Worm (Caenorhabditis elegans) whole organism, L1 larva: ENCODE measurements around the gene F33E11.2.

ENCODE experiments used
- C04F5.9 ChIP-seq: sonication (generic microtip); optimal IDR thresholded peaks from 2 replicates; lab custom pipeline; 2016; ENCODE audit warnings: missing genetic modification characterization, missing compliant biosample characterization
- C16A3.4 ChIP-seq: fragments of 150-350 bp; optimal IDR thresholded peaks from 2 replicates; lab custom pipeline; 2014; ENCODE audit warnings: missing biosample characterization, missing genetic modification characterization
- Y116A8C.19 ChIP-seq: sonication (generic microtip); optimal IDR thresholded peaks from 2 replicates; lab custom pipeline; 2016; ENCODE audit warnings: missing compliant biosample characterization, missing genetic modification characterization, borderline replicate concordance
- aha-1 ChIP-seq: fragments of 150-350 bp; optimal IDR thresholded peaks from 2 replicates; lab custom pipeline; 2014; ENCODE audit warnings: missing biosample characterization, missing genetic modification characterization
- ama-1 ChIP-seq: fragments of 150-350 bp; optimal IDR thresholded peaks from 2 replicates; lab custom pipeline; 2014
- blmp-1 ChIP-seq: fragments of 150-350 bp; optimal IDR thresholded peaks from 2 replicates; lab custom pipeline; 2014; ENCODE audit warnings: missing biosample characterization, missing genetic modification characterization
- ceh-63 ChIP-seq: fragments of 200-800 bp; sonication (Bioruptor generic); optimal IDR thresholded peaks from 2 replicates; lab custom pipeline; 2018; ENCODE audit warnings: mild to moderate bottlenecking, missing genetic modification characterization, missing compliant biosample characterization
- ceh-8 ChIP-seq: fragments of 200-800 bp; sonication (Bioruptor generic); optimal IDR thresholded peaks from 2 replicates; lab custom pipeline; 2018; ENCODE audit warnings: mild to moderate bottlenecking, missing genetic modification characterization, moderate library complexity, missing compliant biosample characterization
- ceh-82 ChIP-seq, 3 experiments: fragments of 150-350 bp in 1 of 3; sonication (generic microtip) in 2 of 3; optimal IDR thresholded peaks; 2 replicates each; lab custom pipeline; 2014 to 2017; ENCODE audit warnings: missing biosample characterization in 3 of 3, missing genetic modification characterization in 3 of 3
- ceh-90 ChIP-seq: sonication (generic microtip); optimal IDR thresholded peaks from 2 replicates; lab custom pipeline; 2016; ENCODE audit warnings: missing genetic modification characterization, missing compliant biosample characterization
- dsc-1 ChIP-seq: sonication (generic microtip); optimal IDR thresholded peaks from 2 replicates; lab custom pipeline; 2016; ENCODE audit warnings: mild to moderate bottlenecking, missing genetic modification characterization, missing compliant biosample characterization
- efl-1 ChIP-seq, 4 experiments: fragments of 150-350 bp; optimal IDR thresholded peaks in 3 of 4; peaks in 1 of 4; 1 replicate in 1 of 4; 2 replicates in 3 of 4; lab custom pipeline; 2014; ENCODE audit warnings: missing biosample characterization in 2 of 4, missing genetic modification characterization in 2 of 4, missing genetic modification reagents in 2 of 4
- egl-13 ChIP-seq: sonication (generic microtip); optimal IDR thresholded peaks from 2 replicates; lab custom pipeline; 2016; ENCODE audit warnings: missing genotype, missing genetic modification reagents, missing genetic modification characterization, missing compliant biosample characterization
- elt-3 ChIP-seq, 6 experiments: fragments of 150-350 bp in 1 of 6; sonication (generic microtip); optimal IDR thresholded peaks; 2 replicates each; lab custom pipeline; 2017 to 2018; ENCODE audit warnings: missing biosample characterization in 6 of 6, missing genetic modification characterization in 6 of 6, inconsistent platforms in 1 of 6
- ets-5 ChIP-seq: fragments of 200-800 bp; sonication (Bioruptor generic); IDR thresholded peaks from 2 replicates; pipeline ENCODE4 v1.3.6; 2022; ENCODE audit warnings: missing genetic modification characterization, missing compliant biosample characterization
- fkh-10 ChIP-seq: sonication (generic microtip); optimal IDR thresholded peaks from 2 replicates; lab custom pipeline; 2017; ENCODE audit warnings: missing biosample characterization, missing genetic modification reagents, missing genetic modification characterization
- fkh-8 ChIP-seq: sonication (generic microtip); optimal IDR thresholded peaks from 2 replicates; lab custom pipeline; 2016; ENCODE audit warnings: mild to moderate bottlenecking, missing genetic modification characterization, missing compliant biosample characterization
- hpl-2 ChIP-seq: fragments of 150-350 bp; optimal IDR thresholded peaks from 2 replicates; lab custom pipeline; 2014; ENCODE audit warnings: missing biosample characterization, missing genetic modification reagents, missing genetic modification characterization
- irx-1 ChIP-seq: sonication (generic microtip); optimal IDR thresholded peaks from 2 replicates; lab custom pipeline; 2016; ENCODE audit warnings: missing genetic modification characterization, missing compliant biosample characterization
- jun-1 ChIP-seq: fragments of 150-350 bp; optimal IDR thresholded peaks from 2 replicates; lab custom pipeline; 2014; ENCODE audit warnings: missing biosample characterization, missing genetic modification reagents, missing genetic modification characterization
- lin-13 ChIP-seq: fragments of 150-350 bp; optimal IDR thresholded peaks from 2 replicates; lab custom pipeline; 2014; ENCODE audit warnings: missing biosample characterization, missing genetic modification reagents, missing genetic modification characterization
- lin-14 ChIP-seq: fragments of 200-800 bp; sonication (Bioruptor generic); optimal IDR thresholded peaks from 2 replicates; lab custom pipeline; 2018; ENCODE audit warnings: mild to moderate bottlenecking, missing genetic modification characterization, moderate library complexity, missing compliant biosample characterization
- lin-35 ChIP-seq, 2 experiments: fragments of 150-350 bp; optimal IDR thresholded peaks; 2 replicates each; lab custom pipeline; 2014; ENCODE audit warnings: missing biosample characterization in 2 of 2, missing genetic modification characterization in 2 of 2, missing genetic modification reagents in 2 of 2
- lsy-2 ChIP-seq, 2 experiments: fragments of 150-350 bp; optimal IDR thresholded peaks; 2 replicates each; lab custom pipeline; 2014; ENCODE audit warnings: missing biosample characterization in 2 of 2, missing genetic modification characterization in 2 of 2
- mab-9 ChIP-seq: fragments of 200-800 bp; sonication (Bioruptor generic); IDR thresholded peaks from 2 replicates; pipeline ENCODE4 v1.3.6; 2022; ENCODE audit warnings: missing genetic modification reagents, missing genetic modification characterization, missing compliant biosample characterization
- mdl-1 ChIP-seq, 2 experiments: fragments of 150-350 bp; optimal IDR thresholded peaks; 2 replicates each; lab custom pipeline; 2014 to 2017; ENCODE audit warnings: missing biosample characterization in 2 of 2, missing genetic modification characterization in 2 of 2, inconsistent platforms in 1 of 2
- mep-1 ChIP-seq: fragments of 150-350 bp; optimal IDR thresholded peaks from 2 replicates; lab custom pipeline; 2014; ENCODE audit warnings: missing biosample characterization, missing genetic modification characterization
- nhr-11 ChIP-seq: fragments of 150-350 bp; optimal IDR thresholded peaks from 2 replicates; lab custom pipeline; 2014; ENCODE audit warnings: missing biosample characterization, missing genetic modification characterization
- nhr-19 ChIP-seq: fragments of 200-800 bp; sonication (Bioruptor generic); conservative IDR thresholded peaks from 2 replicates; pipeline ENCODE4 v1.3.6; 2022; ENCODE audit warnings: missing genetic modification characterization, missing compliant biosample characterization
- nhr-237 ChIP-seq: fragments of 150-350 bp; optimal IDR thresholded peaks from 2 replicates; lab custom pipeline; 2014; ENCODE audit warnings: missing biosample characterization, missing genetic modification characterization
- nhr-28 ChIP-seq: fragments of 150-350 bp; optimal IDR thresholded peaks from 2 replicates; lab custom pipeline; 2014; ENCODE audit warnings: missing biosample characterization, missing genetic modification characterization
- nhr-47 ChIP-seq: sonication (generic microtip); optimal IDR thresholded peaks from 2 replicates; lab custom pipeline; 2016; ENCODE audit warnings: mild to moderate bottlenecking, missing genetic modification characterization, moderate library complexity, missing compliant biosample characterization
- nhr-71 ChIP-seq: sonication (generic microtip); optimal IDR thresholded peaks from 2 replicates; lab custom pipeline; 2016; ENCODE audit warnings: mild to moderate bottlenecking, missing genetic modification characterization, moderate library complexity, missing compliant biosample characterization
- nhr-85 ChIP-seq: sonication (generic microtip); peaks from one replicate; lab custom pipeline; 2016; ENCODE audit warnings: missing genetic modification characterization, inconsistent platforms, missing compliant biosample characterization
- pag-3 ChIP-seq: sonication (generic microtip); optimal IDR thresholded peaks from 2 replicates; lab custom pipeline; 2017; ENCODE audit warnings: missing genetic modification characterization, mild to moderate bottlenecking, missing compliant biosample characterization, antibody characterized with exemption, borderline replicate concordance; ENCODE audit not compliant: insufficient read depth
- pax-3 ChIP-seq: fragments of 200-800 bp; sonication (Bioruptor generic); optimal IDR thresholded peaks from 2 replicates; lab custom pipeline; 2018; ENCODE audit warnings: mild to moderate bottlenecking, missing genetic modification characterization, moderate library complexity, missing compliant biosample characterization
- snu-23 ChIP-seq: sonication (generic microtip); optimal IDR thresholded peaks from 2 replicates; lab custom pipeline; 2016; ENCODE audit warnings: missing genetic modification characterization, missing compliant biosample characterization
- sptf-1 ChIP-seq: fragments of 150-350 bp; optimal IDR thresholded peaks from 2 replicates; lab custom pipeline; 2014; ENCODE audit warnings: missing biosample characterization, missing genetic modification characterization
- sup-37 ChIP-seq: fragments of 200-800 bp; sonication (Bioruptor generic); optimal IDR thresholded peaks from 2 replicates; lab custom pipeline; 2018; ENCODE audit warnings: mild to moderate bottlenecking, missing genetic modification characterization, missing compliant biosample characterization
- swsn-7 ChIP-seq: sonication (generic microtip); optimal IDR thresholded peaks from 2 replicates; lab custom pipeline; 2016; ENCODE audit warnings: missing genetic modification characterization, missing compliant biosample characterization
- unc-130 ChIP-seq: fragments of 150-350 bp; optimal IDR thresholded peaks from 2 replicates; lab custom pipeline; 2017; ENCODE audit warnings: missing biosample characterization, missing genetic modification characterization, inconsistent platforms
- unc-30 ChIP-seq: sonication (generic microtip); optimal IDR thresholded peaks from 2 replicates; lab custom pipeline; 2017; ENCODE audit warnings: missing biosample characterization, missing genetic modification characterization
- unc-98 ChIP-seq: fragments of 200-800 bp; sonication (Bioruptor generic); IDR thresholded peaks from 2 replicates; pipeline ENCODE4 v1.3.6; 2022; ENCODE audit warnings: missing genetic modification characterization, missing compliant biosample characterization
- vab-15 ChIP-seq: sonication (generic microtip); optimal IDR thresholded peaks from 2 replicates; lab custom pipeline; 2017; ENCODE audit warnings: missing genotype, mild to moderate bottlenecking, missing genetic modification characterization, missing compliant biosample characterization
- zip-4 ChIP-seq: fragments of 200-800 bp; sonication (Bioruptor generic); optimal IDR thresholded peaks from 2 replicates; lab custom pipeline; 2018; ENCODE audit warnings: mild to moderate bottlenecking, missing genetic modification characterization, moderate library complexity, missing compliant biosample characterization
- ztf-4 ChIP-seq: fragments of 150-350 bp; optimal IDR thresholded peaks from 2 replicates; lab custom pipeline; 2014; ENCODE audit warnings: missing biosample characterization, missing genetic modification characterization

F33E11.2 gene

DNA sequence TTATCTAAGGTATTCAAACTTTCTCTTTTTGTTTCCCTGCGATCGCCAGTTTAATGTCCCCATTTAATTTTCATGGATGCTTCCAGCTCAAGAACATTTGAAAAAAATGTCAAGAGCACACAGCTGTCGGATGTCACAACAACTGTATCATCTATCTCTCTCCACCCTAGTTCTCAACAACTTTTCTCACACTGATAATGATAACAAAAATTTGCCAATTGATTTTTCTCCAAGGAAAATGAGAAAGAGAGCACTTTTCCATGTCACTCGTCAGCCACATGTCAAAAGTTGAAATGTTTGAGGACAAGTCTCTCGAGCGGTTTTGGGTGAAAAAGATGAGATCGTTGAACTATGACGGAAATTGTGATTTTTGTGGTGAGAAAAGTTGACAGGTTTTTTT is 16.6 kb upstream of the F33E11.2 start (continued):
- TF ChIP-seq swsn-7 (tag; lab: Kevin White, UChicago) (no peak), ceh-63 (GFP tag; lab: Kevin White, UChicago) (no peak)
- TF ChIP-seq, all 84 proteins: peak for 10

DNA sequence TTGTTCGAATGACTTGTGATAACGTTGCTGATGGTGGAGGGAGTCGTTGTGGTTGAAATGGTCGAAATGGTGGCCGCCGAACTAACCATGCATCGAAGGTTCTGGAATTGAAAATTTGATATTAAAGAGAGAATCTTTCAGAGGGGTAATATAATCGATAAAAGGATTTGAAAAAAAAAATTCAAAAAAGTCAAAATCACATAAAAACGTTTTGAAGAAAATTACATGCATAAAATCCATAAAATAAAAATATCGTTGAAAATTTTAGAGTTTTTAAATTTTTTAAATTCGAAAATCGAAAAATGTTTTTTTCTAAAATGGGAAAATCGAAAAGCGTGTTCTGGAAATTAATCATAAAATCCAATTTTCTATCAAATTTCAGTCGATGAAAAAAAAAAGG is 16.1 kb upstream of the F33E11.2 start, which contains the start of gene npr-5:
TSS of gene npr-5 (minus strand) at position 101 of the 400 bp plus-strand sequence.
- TF ChIP-seq ceh-8 (GFP tag; lab: Kevin White, UChicago): no peak
- TF ChIP-seq Y116A8C.19: no peak
- TF ChIP-seq nhr-71 (tag; lab: Kevin White, UChicago): no peak
- no peak for TF ChIP-seq unc-98 (GFP tag; lab: Robert Waterston, UW)
- no peak for TF ChIP-seq nhr-47 (tag; lab: Kevin White, UChicago)
- no peak for TF ChIP-seq jun-1 (tag; lab: Kevin White, UChicago)
- TF ChIP-seq lin-14 (GFP tag; lab: Kevin White, UChicago): no peak
- TF ChIP-seq blmp-1 (tag; lab: Kevin White, UChicago): no peak
- TF ChIP-seq unc-30 (tag; lab: Kevin White, UChicago): no peak
- no peak for TF ChIP-seq elt-3 (tag; optimal IDR thresholded peaks at IDR 0.05; lab: Kevin White, UChicago)
- TF ChIP-seq nhr-237 (tag; lab: Kevin White, UChicago): no peak
- no peak for TF ChIP-seq swsn-7 (tag; lab: Kevin White, UChicago)
- TF ChIP-seq pag-3 (tag; lab: Kevin White, UChicago): no peak
- TF ChIP-seq sptf-1 (tag; lab: Kevin White, UChicago): no peak
- no peak for TF ChIP-seq ztf-4 (tag; lab: Kevin White, UChicago)
- TF ChIP-seq ceh-90 (tag; lab: Kevin White, UChicago): no peak

ce11 chrV:283953-284352 is 13.8 kb upstream of the F33E11.2 start:
- peak; percentile 85 for TF ChIP-seq dsc-1 (tag; lab: Kevin White, UChicago)
- peak; percentile 61 for TF ChIP-seq fkh-8 (tag; lab: Kevin White, UChicago)
- peak; percentile 3 for TF ChIP-seq nhr-71 (tag; lab: Kevin White, UChicago)
- peak; percentile 47 for TF ChIP-seq pax-3 (tag; lab: Kevin White, UChicago)
- TF ChIP-seq sup-37 (GFP tag; lab: Kevin White, UChicago): no peak

- TF ChIP-seq ets-5 (GFP tag; lab: Robert Waterston, UW) (no peak), irx-1 (no peak), C16A3.4 (tag; lab: Kevin White, UChicago) (no peak), hpl-2 (GFP tag; lab: Kevin White, UChicago) (no peak), lin-35 (GFP tag; optimal IDR thresholded peaks at IDR 0.05; lab: Kevin White, UChicago) (peak in 1 of 2 experiments; percentile 17), mep-1 (tag; lab: Kevin White, UChicago) (no peak), mdl-1 (tag; optimal IDR thresholded peaks at IDR 0.05; lab: Kevin White, UChicago) (no peak), ceh-82 (tag; optimal IDR thresholded peaks at IDR 0.05; lab: Kevin White, UChicago) (no peak), aha-1 (tag; lab: Kevin White, UChicago) (no peak), nhr-19 (peak; percentile 54), unc-130 (tag; lab: Kevin White, UChicago) (no peak), mab-9 (no peak), lsy-2 (tag; optimal IDR thresholded peaks at IDR 0.05; lab: Kevin White, UChicago) (peak; percentile 19 to 41), nhr-237 (tag; lab: Kevin White, UChicago) (no peak), unc-98 (GFP tag; lab: Robert Waterston, UW) (no peak), snu-23 (GFP tag; lab: Kevin White, UChicago) (peak; percentile 35), lin-13 (GFP tag; lab: Kevin White, UChicago) (no peak), vab-15 (tag; lab: Kevin White, UChicago) (no peak), nhr-71 (tag; lab: Kevin White, UChicago) (peak; percentile 74), nhr-85 (tag; lab: Kevin White, UChicago) (no peak), efl-1 (optimal IDR thresholded peaks at IDR 0.05; lab: Kevin White, UChicago) (peak in 1 of 2 experiments; percentile 21), efl-1 (GFP tag; optimal IDR thresholded peaks at IDR 0.05 in 1 of 2; lab: Kevin White, UChicago) (peak; percentile 30 to 78), nhr-28 (tag; lab: Kevin White, UChicago) (no peak), fkh-10 (GFP tag; lab: Kevin White, UChicago) (no peak), sup-37 (GFP tag; lab: Kevin White, UChicago) (no peak), ama-1 (lab: Kevin White, UChicago) (no peak), swsn-7 (tag; lab: Kevin White, UChicago) (no peak), C04F5.9 (tag; lab: Kevin White, UChicago) (no peak), lin-14 (GFP tag; lab: Kevin White, UChicago) (peak; percentile 77), zip-4 (GFP tag; lab: Kevin White, UChicago) (no peak), nhr-11 (no peak), egl-13 (tag; lab: Kevin White, UChicago) (no peak)
Measured at ce11 chrV:284808-285207, 12.9 kb upstream of the F33E11.2 start.
